Worm (Caenorhabditis elegans): ENCODE measurements around the gene F49H12.4.

Gene F49H12.4

DNA sequence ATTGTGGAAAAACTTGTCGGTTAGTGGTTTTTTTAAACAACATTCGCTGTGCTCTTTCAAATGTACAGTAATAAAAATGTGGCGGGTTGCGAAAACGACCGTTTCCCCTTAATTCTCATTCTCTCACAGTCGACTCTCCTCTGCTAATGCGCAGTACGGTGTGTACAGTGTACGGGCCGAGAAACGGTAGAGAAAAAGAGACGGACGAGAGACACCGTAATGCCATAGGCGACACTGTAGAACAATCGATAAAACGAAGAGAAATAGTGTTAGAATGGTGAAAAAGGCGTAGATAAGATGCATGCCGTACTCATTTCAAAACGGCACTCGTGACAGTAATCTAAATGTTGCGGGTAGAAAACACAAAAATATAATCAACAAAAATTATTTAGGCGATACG, 10.9 kb downstream of the F49H12.4 start:
- TF ChIP-seq R02D3.7 (tag; optimal IDR thresholded peaks at IDR 0.05) (no peak), ztf-1 (GFP tag; conservative IDR thresholded peaks at IDR 0.05) (no peak), C34F6.9 (tag; optimal IDR thresholded peaks at IDR 0.05) (peak; percentile 11), unc-39 (tag; optimal IDR thresholded peaks at IDR 0.05) (no peak), peb-1 (tag; optimal IDR thresholded peaks at IDR 0.05) (no peak), ama-1 (optimal IDR thresholded peaks at IDR 0.05) (no peak), skn-1 (tag; optimal IDR thresholded peaks at IDR 0.05) (no peak), zag-1 (tag; optimal IDR thresholded peaks at IDR 0.05) (no peak), F13H6.1 (tag; optimal IDR thresholded peaks at IDR 0.05) (peak; percentile 22), nhr-11 (tag; optimal IDR thresholded peaks at IDR 0.05) (no peak), unc-55 (GFP tag; optimal IDR thresholded peaks at IDR 0.05) (no peak), egl-27 (tag; optimal IDR thresholded peaks at IDR 0.05) (no peak), crh-2 (tag; optimal IDR thresholded peaks at IDR 0.05) (peak; percentile 33), nhr-25 (tag; optimal IDR thresholded peaks at IDR 0.05) (peak; percentile 33), nhr-129 (tag; optimal IDR thresholded peaks at IDR 0.05) (peak; percentile 54), mdl-1 (tag; optimal IDR thresholded peaks at IDR 0.05) (no peak), ZK546.5 (tag; optimal IDR thresholded peaks at IDR 0.05) (no peak), nhr-6 (tag; optimal IDR thresholded peaks at IDR 0.05) (no peak), lin-11 (tag; optimal IDR thresholded peaks at IDR 0.05) (no peak), nhr-12 (tag; optimal IDR thresholded peaks at IDR 0.05) (no peak), nhr-77 (tag; optimal IDR thresholded peaks at IDR 0.05) (no peak), sma-9 (GFP tag; optimal IDR thresholded peaks at IDR 0.05) (peak; percentile 36), sma-9 (tag; optimal IDR thresholded peaks at IDR 0.05) (no peak), ceh-82 (tag; optimal IDR thresholded peaks at IDR 0.05) (no peak), mbf-1 (tag; optimal IDR thresholded peaks at IDR 0.05) (no peak), unc-62 (GFP tag; optimal IDR thresholded peaks at IDR 0.05) (no peak), nhr-23 (tag; optimal IDR thresholded peaks at IDR 0.05) (no peak), lin-13 (GFP tag; optimal IDR thresholded peaks at IDR 0.05) (no peak), elt-3 (tag; optimal IDR thresholded peaks at IDR 0.05) (no peak), elt-1 (tag; optimal IDR thresholded peaks at IDR 0.05) (no peak), nhr-237 (tag; optimal IDR thresholded peaks at IDR 0.05) (no peak), dmd-4 (tag; optimal IDR thresholded peaks at IDR 0.05) (no peak), ztf-11 (tag; optimal IDR thresholded peaks at IDR 0.05) (no peak), aly-2 (tag; optimal IDR thresholded peaks at IDR 0.05) (no peak), fos-1 (tag; optimal IDR thresholded peaks at IDR 0.05) (peak; percentile 39), snpc-4 (tag; optimal IDR thresholded peaks at IDR 0.05) (no peak), lsy-2 (tag; optimal IDR thresholded peaks at IDR 0.05) (no peak), lin-39 (tag; optimal IDR thresholded peaks at IDR 0.05) (no peak), gmeb-1 (tag; optimal IDR thresholded peaks at IDR 0.05) (peak; percentile 26), mab-5 (tag; optimal IDR thresholded peaks at IDR 0.05) (no peak)

DNA sequence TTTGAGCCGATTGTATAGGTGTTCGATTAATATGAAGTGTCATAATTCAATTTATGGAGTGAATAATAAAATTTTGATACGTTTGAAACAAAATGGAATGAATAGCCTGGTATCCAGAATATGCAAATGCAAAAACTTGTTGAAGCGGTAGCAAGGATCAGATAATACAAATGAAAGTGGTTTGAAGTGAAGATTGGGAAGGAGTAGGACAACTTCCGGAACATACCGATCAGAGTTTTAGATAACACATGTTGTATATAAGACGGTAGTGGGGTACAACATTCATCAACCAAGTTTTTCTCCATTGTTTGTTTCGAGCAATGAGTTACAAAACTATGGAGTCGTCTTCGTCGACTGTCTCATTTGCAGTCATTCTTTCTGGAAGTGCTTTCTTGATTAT, 13.5 kb downstream of the F49H12.4 start, which contains the start of gene col-164:
Gene col-164, plus strand, starts transcription at position 301 of the 400 bp plus-strand sequence.
- TF ChIP-seq nhr-12 (tag; optimal IDR thresholded peaks at IDR 0.05) (no peak), zag-1 (tag; optimal IDR thresholded peaks at IDR 0.05) (no peak), aly-2 (tag; optimal IDR thresholded peaks at IDR 0.05) (no peak)

DNA sequence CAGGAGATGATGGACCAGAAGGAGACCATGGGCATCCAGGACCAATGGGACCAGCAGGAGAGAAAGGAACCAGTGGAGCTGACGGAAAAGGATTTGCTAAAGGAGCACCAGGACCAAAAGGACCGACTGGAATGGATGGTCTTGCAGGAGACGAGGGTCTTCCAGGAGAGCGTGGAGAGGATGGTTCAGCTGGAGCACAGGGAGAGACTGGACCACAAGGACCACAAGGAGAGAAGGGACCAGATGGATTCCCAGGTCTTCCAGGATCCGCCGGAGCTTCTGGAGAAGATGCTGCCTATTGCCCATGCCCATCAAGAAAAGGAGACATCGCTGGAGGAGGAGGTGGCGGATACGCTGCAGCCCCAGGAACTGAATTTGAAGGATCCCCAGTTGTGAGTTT, 14.5 kb downstream of the F49H12.4 start:
- TF ChIP-seq ztf-1 (GFP tag; conservative IDR thresholded peaks at IDR 0.05) (no peak), unc-39 (tag; optimal IDR thresholded peaks at IDR 0.05) (no peak), lin-11 (tag; optimal IDR thresholded peaks at IDR 0.05) (no peak), mab-5 (tag; optimal IDR thresholded peaks at IDR 0.05) (no peak), alr-1 (tag; optimal IDR thresholded peaks at IDR 0.05) (no peak), elt-1 (tag; optimal IDR thresholded peaks at IDR 0.05) (no peak), nhr-21 (tag; optimal IDR thresholded peaks at IDR 0.05) (no peak), nhr-77 (tag; optimal IDR thresholded peaks at IDR 0.05) (no peak), ztf-11 (tag; optimal IDR thresholded peaks at IDR 0.05) (no peak), Y55F3AM.14 (GFP tag; optimal IDR thresholded peaks at IDR 0.05) (no peak), zag-1 (tag; optimal IDR thresholded peaks at IDR 0.05) (no peak), dmd-4 (tag; optimal IDR thresholded peaks at IDR 0.05) (no peak), sma-9 (GFP tag; optimal IDR thresholded peaks at IDR 0.05) (no peak), sma-9 (tag; optimal IDR thresholded peaks at IDR 0.05) (no peak), sem-4 (tag; optimal IDR thresholded peaks at IDR 0.05) (no peak), ztf-4 (tag; optimal IDR thresholded peaks at IDR 0.05) (no peak), unc-55 (GFP tag; optimal IDR thresholded peaks at IDR 0.05) (no peak), nhr-10 (tag; optimal IDR thresholded peaks at IDR 0.05) (no peak), ceh-82 (tag; optimal IDR thresholded peaks at IDR 0.05) (no peak), F13H6.1 (tag; optimal IDR thresholded peaks at IDR 0.05) (no peak), lin-13 (GFP tag; optimal IDR thresholded peaks at IDR 0.05) (no peak)
